Fruit fly (Drosophila melanogaster) whole organism, prepupa: ENCODE data around the gene CG13896.

ENCODE experiments used
- Blimp-1 ChIP-seq: fragments of 200-800 bp; sonication (Bioruptor generic); optimal IDR thresholded peaks from 3 replicates; lab custom pipeline; 2017; ENCODE audit warnings: missing biosample characterization, missing genetic modification characterization, mild to moderate bottlenecking, moderate library complexity, missing genetic modification reagents
- CG10631 ChIP-seq: fragments of 200-800 bp; sonication (Bioruptor generic); optimal IDR thresholded peaks from 2 replicates; lab custom pipeline; 2016; ENCODE audit warnings: missing biosample characterization, missing genetic modification characterization
- CG11294 ChIP-seq: fragments of 200-800 bp; sonication (Bioruptor generic); IDR thresholded peaks from 2 replicates; pipeline ENCODE4 v1.3.6; 2022; ENCODE audit warnings: missing biosample characterization, missing genetic modification characterization
- CG15336 ChIP-seq: fragments of 200-800 bp; sonication (Bioruptor generic); IDR thresholded peaks from 2 replicates; pipeline ENCODE4 v1.3.6; 2022; ENCODE audit warnings: missing biosample characterization, missing genetic modification characterization
- CG16779 ChIP-seq: fragments of 200-800 bp; sonication (Bioruptor generic); optimal IDR thresholded peaks from 3 replicates; lab custom pipeline; 2017; ENCODE audit warnings: missing biosample characterization, mild to moderate bottlenecking, missing genetic modification characterization
- CG3032 ChIP-seq: fragments of 200-800 bp; optimal IDR thresholded peaks from 2 replicates; lab custom pipeline; 2019; ENCODE audit warnings: missing biosample characterization, mild to moderate bottlenecking, missing genetic modification characterization, moderate library complexity
- CG31627 ChIP-seq: fragments of 200-800 bp; sonication (Bioruptor generic); optimal IDR thresholded peaks from 3 replicates; lab custom pipeline; 2016; ENCODE audit warnings: missing biosample characterization, missing genetic modification characterization
- CG32006 ChIP-seq: fragments of 200-800 bp; sonication (Bioruptor generic); optimal IDR thresholded peaks from 3 replicates; lab custom pipeline; 2017; ENCODE audit warnings: missing biosample characterization, mild to moderate bottlenecking, missing genetic modification characterization
- CG34406 ChIP-seq: fragments of 200-800 bp; sonication (Bioruptor generic); optimal IDR thresholded peaks from 3 replicates; lab custom pipeline; 2016; ENCODE audit warnings: missing biosample characterization, missing genetic modification characterization
- CG3919 ChIP-seq: fragments of 200-800 bp; sonication (Bioruptor generic); optimal IDR thresholded peaks from 3 replicates; lab custom pipeline; 2016; ENCODE audit warnings: missing biosample characterization, missing genetic modification characterization
- CG6163 ChIP-seq: fragments of 200-800 bp; sonication (Bioruptor generic); IDR thresholded peaks from 3 replicates; pipeline ENCODE4 v1.3.6; 2022; ENCODE audit warnings: missing biosample characterization, missing genetic modification characterization
- CG6276 ChIP-seq: fragments of 200-800 bp; sonication (Bioruptor generic); optimal IDR thresholded peaks from 2 replicates; lab custom pipeline; 2017; ENCODE audit warnings: missing biosample characterization, mild to moderate bottlenecking, missing genetic modification characterization
- CG6792 ChIP-seq: fragments of 200-800 bp; sonication (Bioruptor generic); optimal IDR thresholded peaks from 3 replicates; lab custom pipeline; 2016; ENCODE audit warnings: missing biosample characterization, missing genetic modification characterization
- CG6808 ChIP-seq: fragments of 200-800 bp; sonication (Bioruptor generic); optimal IDR thresholded peaks from 3 replicates; lab custom pipeline; 2017; ENCODE audit warnings: missing biosample characterization, missing genetic modification characterization, mild to moderate bottlenecking, moderate library complexity, missing genetic modification reagents
- CG6854 ChIP-seq: fragments of 200-800 bp; sonication (Bioruptor generic); optimal IDR thresholded peaks from 2 replicates; lab custom pipeline; 2017; ENCODE audit warnings: missing biosample characterization, mild to moderate bottlenecking, missing genetic modification characterization
- CG7368 ChIP-seq: fragments of 200-800 bp; sonication (Bioruptor generic); optimal IDR thresholded peaks from 3 replicates; lab custom pipeline; 2016; ENCODE audit warnings: missing biosample characterization, missing genetic modification characterization
- CG8119 ChIP-seq: fragments of 200-800 bp; sonication (Bioruptor generic); IDR thresholded peaks from 3 replicates; pipeline ENCODE4 v1.3.6; 2022; ENCODE audit warnings: missing biosample characterization, missing genetic modification characterization
- CG8632 ChIP-seq: fragments of 200-800 bp; sonication (Bioruptor generic); optimal IDR thresholded peaks from 3 replicates; lab custom pipeline; 2016; ENCODE audit warnings: missing biosample characterization, missing genetic modification characterization
- CG9139 ChIP-seq: fragments of 200-800 bp; sonication (Bioruptor generic); optimal IDR thresholded peaks from 3 replicates; lab custom pipeline; 2017; ENCODE audit warnings: missing biosample characterization, mild to moderate bottlenecking, missing genetic modification characterization
- Ets96B ChIP-seq: fragments of 200-800 bp; optimal IDR thresholded peaks from 2 replicates; lab custom pipeline; 2019; ENCODE audit warnings: missing biosample characterization, mild to moderate bottlenecking, missing genetic modification characterization, moderate library complexity
- Hr38 ChIP-seq: sonication (Bioruptor generic); optimal IDR thresholded peaks from 2 replicates; lab custom pipeline; 2016; ENCODE audit warnings: missing biosample characterization, missing genetic modification characterization
- Hr39 ChIP-seq: fragments of 200-800 bp; sonication (Bioruptor generic); optimal IDR thresholded peaks from 2 replicates; lab custom pipeline; 2016; ENCODE audit warnings: missing biosample characterization, missing genetic modification characterization
- Hr4 ChIP-seq: fragments of 200-800 bp; sonication (Bioruptor generic); optimal IDR thresholded peaks from 3 replicates; lab custom pipeline; 2016; ENCODE audit warnings: missing biosample characterization, missing genetic modification characterization
- Lpt ChIP-seq: fragments of 200-800 bp; sonication (Bioruptor generic); optimal IDR thresholded peaks from 3 replicates; lab custom pipeline; 2016; ENCODE audit warnings: missing biosample characterization, missing genetic modification characterization
- Met ChIP-seq: fragments of 200-800 bp; sonication (Bioruptor generic); optimal IDR thresholded peaks from 3 replicates; lab custom pipeline; 2016; ENCODE audit warnings: missing biosample characterization, missing genetic modification characterization
- OdsH ChIP-seq: fragments of 200-800 bp; sonication (Bioruptor generic); optimal IDR thresholded peaks from 3 replicates; lab custom pipeline; 2016; ENCODE audit warnings: missing biosample characterization, missing genetic modification characterization
- Smox ChIP-seq: fragments of 200-800 bp; sonication (Bioruptor generic); optimal IDR thresholded peaks from 3 replicates; lab custom pipeline; 2016; ENCODE audit warnings: missing biosample characterization, missing genetic modification characterization
- Sox102F ChIP-seq: fragments of 200-800 bp; sonication (Bioruptor generic); optimal IDR thresholded peaks from 2 replicates; lab custom pipeline; 2016; ENCODE audit warnings: missing biosample characterization, mild to moderate bottlenecking, missing genetic modification characterization
- Sox14 ChIP-seq: fragments of 200-800 bp; sonication (Bioruptor generic); optimal IDR thresholded peaks from 3 replicates; lab custom pipeline; 2016; ENCODE audit warnings: missing biosample characterization, missing genetic modification characterization
- Sox15 ChIP-seq: fragments of 200-800 bp; sonication (Bioruptor generic); optimal IDR thresholded peaks from 3 replicates; lab custom pipeline; 2016; ENCODE audit warnings: missing biosample characterization, missing genetic modification characterization
- achi ChIP-seq: fragments of 200-800 bp; sonication (Bioruptor generic); optimal IDR thresholded peaks from 3 replicates; lab custom pipeline; 2016; ENCODE audit warnings: missing biosample characterization, missing genetic modification characterization
- acj6 ChIP-seq: fragments of 200-800 bp; sonication (Bioruptor generic); optimal IDR thresholded peaks from 3 replicates; lab custom pipeline; 2016; ENCODE audit warnings: missing biosample characterization, missing genetic modification characterization
- cyc ChIP-seq: fragments of 200-800 bp; sonication (Bioruptor generic); optimal IDR thresholded peaks from 3 replicates; lab custom pipeline; 2016; ENCODE audit warnings: missing biosample characterization, missing genetic modification characterization
- dac ChIP-seq: fragments of 200-800 bp; sonication (Bioruptor generic); optimal IDR thresholded peaks from 2 replicates; lab custom pipeline; 2017; ENCODE audit warnings: missing biosample characterization, mild to moderate bottlenecking, missing genetic modification characterization
- dsx ChIP-seq: fragments of 200-800 bp; optimal IDR thresholded peaks from 3 replicates; lab custom pipeline; 2019; ENCODE audit warnings: missing biosample characterization, mild to moderate bottlenecking, missing genetic modification characterization, moderate library complexity; ENCODE audit not compliant: poor library complexity, severe bottlenecking
- eg ChIP-seq: fragments of 200-800 bp; sonication (Bioruptor generic); IDR thresholded peaks from 3 replicates; pipeline ENCODE4 v1.3.6; 2022; ENCODE audit warnings: missing biosample characterization, missing genetic modification characterization
- esn ChIP-seq: fragments of 200-800 bp; sonication (Bioruptor generic); optimal IDR thresholded peaks from 2 replicates; lab custom pipeline; 2016; ENCODE audit warnings: missing biosample characterization, mild to moderate bottlenecking, missing genetic modification characterization, moderate library complexity
- fd59A ChIP-seq: fragments of 200-800 bp; sonication (Bioruptor generic); optimal IDR thresholded peaks from 2 replicates; lab custom pipeline; 2017; ENCODE audit warnings: missing biosample characterization, mild to moderate bottlenecking, missing genetic modification characterization, missing genetic modification reagents
- fkh ChIP-seq: fragments of 200-800 bp; sonication (Bioruptor generic); optimal IDR thresholded peaks from 3 replicates; lab custom pipeline; 2017; ENCODE audit warnings: missing biosample characterization, mild to moderate bottlenecking, missing genetic modification characterization, moderate library complexity
- lz ChIP-seq: fragments of 200-800 bp; sonication (Bioruptor generic); optimal IDR thresholded peaks from 3 replicates; lab custom pipeline; 2016; ENCODE audit warnings: missing biosample characterization, missing genetic modification characterization
- pdm3 ChIP-seq: fragments of 200-800 bp; sonication (Bioruptor generic); optimal IDR thresholded peaks from 3 replicates; lab custom pipeline; 2016; ENCODE audit warnings: missing biosample characterization, missing genetic modification characterization
- salr ChIP-seq, 2 experiments: fragments of 200-800 bp; sonication (Bioruptor generic); optimal IDR thresholded peaks; 3 replicates each; lab custom pipeline; 2016 to 2018; ENCODE audit warnings: missing biosample characterization in 2 of 2, missing genetic modification characterization in 2 of 2, mild to moderate bottlenecking in 1 of 2
- svp ChIP-seq: fragments of 200-800 bp; sonication (Bioruptor generic); peaks from one replicate; lab custom pipeline; 2016; ENCODE audit warnings: missing biosample characterization, missing genetic modification characterization
- topi ChIP-seq: fragments of 200-800 bp; sonication (Bioruptor generic); optimal IDR thresholded peaks from 3 replicates; lab custom pipeline; 2016; ENCODE audit warnings: missing biosample characterization, missing genetic modification characterization
- vri ChIP-seq: fragments of 200-800 bp; sonication (Bioruptor generic); optimal IDR thresholded peaks from 3 replicates; lab custom pipeline; 2016; ENCODE audit warnings: missing biosample characterization, mild to moderate bottlenecking, missing genetic modification characterization

Gene CG13896

dm6 chr3L:735948-736347 is 24.3 kb upstream of the CG13896 start (continued):
- no peak for TF ChIP-seq fkh (GFP tag; lab: Kevin White, UChicago)
- peak; percentile 71 for TF ChIP-seq Sox14 (GFP tag; lab: Kevin White, UChicago)
- TF ChIP-seq OdsH (GFP tag; lab: Kevin White, UChicago): peak; percentile 71
- TF ChIP-seq Ets96B (tag; lab: Kevin White, UChicago): peak; percentile 83
- TF ChIP-seq CG11294: peak; percentile 13; the same call in 1 of the 2 replicates
- TF ChIP-seq Hr39 (GFP tag; lab: Kevin White, UChicago): peak; percentile 51
- TF ChIP-seq CG9139 (GFP tag; lab: Kevin White, UChicago): peak; percentile 41
- TF ChIP-seq pdm3 (GFP tag; lab: Kevin White, UChicago): peak; percentile 54
- peak; percentile 68 for TF ChIP-seq CG6808
- TF ChIP-seq CG6792 (GFP tag; lab: Kevin White, UChicago): peak; percentile 62
- peak; percentile 72 for TF ChIP-seq svp (GFP tag; lab: Kevin White, UChicago)
- peak; percentile 75 for TF ChIP-seq fd59A
- peak; percentile 62 for TF ChIP-seq topi
- peak; percentile 68; the same call in 1 of the 3 replicates for TF ChIP-seq eg (GFP tag; lab: Robert Waterston, UW)
- TF ChIP-seq Hr38: no peak
- TF ChIP-seq CG7368: peak; percentile 29
- TF ChIP-seq CG15336 (GFP tag; lab: Robert Waterston, UW): peak; percentile 60
- peak; percentile 82 for TF ChIP-seq CG3032 (tag; lab: Kevin White, UChicago)
- TF ChIP-seq Met (GFP tag; lab: Kevin White, UChicago): peak; percentile 64
- TF ChIP-seq lz (GFP tag; lab: Kevin White, UChicago): peak; percentile 65
- peak; percentile 61 for TF ChIP-seq achi
- no peak for TF ChIP-seq dac (GFP tag; lab: Kevin White, UChicago)
- TF ChIP-seq Blimp-1 (GFP tag; lab: Kevin White, UChicago): no peak
- TF ChIP-seq, all 60 proteins: peak for 50

dm6 chr3L:735315-735714 is 23.7 kb upstream of the CG13896 start:
- TF ChIP-seq Smox (GFP tag; lab: Kevin White, UChicago): no peak
- no peak for TF ChIP-seq Blimp-1 (GFP tag; lab: Kevin White, UChicago)
- TF ChIP-seq CG16779 (tag; lab: Kevin White, UChicago): no peak
- TF ChIP-seq svp (GFP tag; lab: Kevin White, UChicago): no peak
- no peak for TF ChIP-seq CG34406
- no peak for TF ChIP-seq CG6854 (GFP tag; lab: Kevin White, UChicago)
- TF ChIP-seq lz (GFP tag; lab: Kevin White, UChicago): no peak
- TF ChIP-seq CG3919 (GFP tag; lab: Kevin White, UChicago): no peak
- no peak for TF ChIP-seq CG8632 (GFP tag; lab: Kevin White, UChicago)
- TF ChIP-seq dac (GFP tag; lab: Kevin White, UChicago): no peak
- no peak for TF ChIP-seq CG15336 (GFP tag; lab: Robert Waterston, UW)
- TF ChIP-seq Hr39 (GFP tag; lab: Kevin White, UChicago): no peak
- no peak for TF ChIP-seq Sox102F
- TF ChIP-seq CG31627 (GFP tag; lab: Kevin White, UChicago): no peak
- TF ChIP-seq Sox15 (GFP tag; lab: Kevin White, UChicago): no peak

dm6 chr3L:733845-734697 is 22.4 kb upstream of the CG13896 start:
- peak; percentile 38; the same call in 2 of the 3 replicates for TF ChIP-seq CG6163
- TF ChIP-seq dac (GFP tag; lab: Kevin White, UChicago): peak; percentile 67
- peak; percentile 77 for TF ChIP-seq CG34406
- TF ChIP-seq esn (GFP tag; lab: Kevin White, UChicago): peak; percentile 3
- TF ChIP-seq CG8119 (GFP tag; lab: Robert Waterston, UW): peak; percentile 77
- TF ChIP-seq achi: peak; percentile 73
- TF ChIP-seq CG6854 (GFP tag; lab: Kevin White, UChicago): no peak
- TF ChIP-seq Hr39 (GFP tag; lab: Kevin White, UChicago): no peak
- no peak for TF ChIP-seq Sox102F
- peak; percentile 79 for TF ChIP-seq CG6792 (GFP tag; lab: Kevin White, UChicago)
- TF ChIP-seq Lpt (GFP tag; lab: Kevin White, UChicago): peak; percentile 33
- peak; percentile 88 for TF ChIP-seq CG32006 (GFP tag; lab: Kevin White, UChicago)
- TF ChIP-seq Blimp-1 (GFP tag; lab: Kevin White, UChicago): no peak
- TF ChIP-seq Hr4: peak; percentile 69
- TF ChIP-seq eg (GFP tag; lab: Robert Waterston, UW): peak; percentile 48; the same call in 2 of the 3 replicates
- peak; percentile 35 for TF ChIP-seq CG9139 (GFP tag; lab: Kevin White, UChicago)
- no peak for TF ChIP-seq vri (GFP tag; lab: Kevin White, UChicago)
- peak; percentile 51 for TF ChIP-seq dsx
- no peak for TF ChIP-seq cyc
- TF ChIP-seq salr (GFP tag; optimal IDR thresholded peaks at IDR 0.05; lab: Kevin White, UChicago): peak; percentile 54 to 81
- peak; percentile 89 for TF ChIP-seq CG10631 (GFP tag; lab: Kevin White, UChicago)
- TF ChIP-seq CG6276 (GFP tag; lab: Kevin White, UChicago): peak; percentile 48
- TF ChIP-seq svp (GFP tag; lab: Kevin White, UChicago): peak; percentile 26
- peak; percentile 70 for TF ChIP-seq acj6
